Worm (Caenorhabditis elegans): Measurements from ENCODE around the gene T21E8.4.

DNA sequence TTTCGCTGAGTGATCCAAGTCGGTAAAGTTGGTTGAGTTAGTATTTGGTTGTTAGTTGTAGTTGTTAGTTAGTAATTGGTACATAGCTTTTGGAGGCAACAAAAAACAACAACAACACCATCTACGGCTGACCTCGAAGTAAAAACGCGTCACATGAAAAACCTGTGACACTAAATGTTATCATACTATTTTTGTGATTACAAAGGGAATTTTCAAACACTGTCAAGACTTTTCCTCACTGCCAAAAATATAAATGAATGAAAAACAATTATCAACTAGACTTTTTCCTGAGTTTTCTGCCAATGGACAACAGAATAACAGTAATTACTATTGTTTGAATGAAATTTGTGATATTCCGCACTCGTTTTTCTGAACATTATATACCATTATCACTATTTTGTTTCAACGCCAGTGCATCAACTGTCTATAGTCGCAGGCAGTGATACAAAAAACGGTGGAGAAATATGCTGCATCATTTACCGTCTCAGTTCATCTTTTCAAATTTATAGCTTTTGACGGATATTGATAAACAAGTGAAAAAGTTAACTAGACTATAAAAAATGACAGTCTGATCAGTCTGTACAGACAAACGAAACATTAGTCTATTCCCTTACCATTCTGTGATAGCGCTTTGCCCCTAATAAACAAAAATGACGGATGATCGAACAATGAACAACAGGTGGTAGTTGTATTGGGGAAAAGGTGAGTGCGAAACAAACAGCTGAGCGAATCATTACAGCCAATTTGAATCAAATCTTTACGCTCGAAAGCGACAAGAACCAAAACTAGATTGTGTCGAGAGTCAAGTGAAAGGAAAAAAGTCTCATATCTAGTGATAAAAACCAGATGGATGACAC, 34.0 kb downstream of the T21E8.4 start:
- TF ChIP-seq ztf-11 (tag; optimal IDR thresholded peaks at IDR 0.05), result no peak
- no peak for TF ChIP-seq skn-1 (tag; optimal IDR thresholded peaks at IDR 0.05)
- TF ChIP-seq unc-39 (tag; optimal IDR thresholded peaks at IDR 0.05), result no peak
- no peak for TF ChIP-seq R02D3.7 (tag; optimal IDR thresholded peaks at IDR 0.05)
